Worm (Caenorhabditis elegans) whole organism, early embryonic: ENCODE data around the gene sups-1.

ENCODE experiments used
- B0310.2 ChIP-seq: sonication (generic microtip); optimal IDR thresholded peaks from 2 replicates; lab custom pipeline; 2016; ENCODE audit warnings: mild to moderate bottlenecking, missing genetic modification characterization, missing compliant biosample characterization
- F13C5.2 ChIP-seq: sonication (generic microtip); optimal IDR thresholded peaks from 2 replicates; lab custom pipeline; 2017; ENCODE audit warnings: mild to moderate bottlenecking, missing genetic modification characterization, inconsistent platforms, missing compliant biosample characterization
- aly-1 ChIP-seq: sonication (generic microtip); optimal IDR thresholded peaks from 2 replicates; lab custom pipeline; 2016; ENCODE audit warnings: missing genetic modification characterization, missing compliant biosample characterization
- ama-1 ChIP-seq: fragments of 150-350 bp; optimal IDR thresholded peaks from 2 replicates; lab custom pipeline; 2014
- ceh-13 ChIP-seq: fragments of 200-800 bp; sonication (Bioruptor generic); optimal IDR thresholded peaks from 2 replicates; lab custom pipeline; 2018; ENCODE audit warnings: mild to moderate bottlenecking, missing genetic modification characterization, missing compliant biosample characterization
- scrt-1 ChIP-seq: fragments of 200-800 bp; sonication (Bioruptor generic); IDR thresholded peaks from 2 replicates; pipeline ENCODE4 v1.3.6; 2022; ENCODE audit warnings: missing genetic modification characterization, missing compliant biosample characterization
- tbx-37 ChIP-seq: fragments of 200-800 bp; sonication (Bioruptor generic); conservative IDR thresholded peaks from 2 replicates; pipeline ENCODE4 v1.3.6; 2022; ENCODE audit warnings: missing genetic modification reagents, missing genetic modification characterization, missing compliant biosample characterization

DNA sequence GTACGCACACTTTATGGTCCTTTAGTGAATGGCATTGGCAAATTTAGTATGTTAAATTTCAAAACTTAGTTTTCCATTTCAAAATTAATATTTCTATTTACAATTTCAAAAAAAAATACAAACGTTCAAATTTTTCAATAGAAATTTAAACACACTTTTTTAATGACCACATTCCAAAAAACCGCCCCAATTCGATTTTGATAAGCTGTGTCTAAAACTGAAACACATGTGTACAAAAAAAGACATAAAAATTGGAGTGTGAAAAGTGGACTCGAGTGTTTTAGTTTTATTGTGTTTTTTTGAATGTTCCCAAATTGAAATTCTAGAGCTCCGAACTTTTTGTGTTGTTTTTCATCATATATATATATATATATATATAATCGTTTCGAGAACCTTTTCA lies 28.2 kb upstream of the sups-1 start:
- TF ChIP-seq aly-1 (tag; lab: Kevin White, UChicago) (no peak), scrt-1 (GFP tag; lab: Robert Waterston, UW) (no peak), ama-1 (no peak), B0310.2 (tag; lab: Kevin White, UChicago) (no peak), tbx-37 (GFP tag; lab: Robert Waterston, UW) (no peak), ceh-13 (no peak), F13C5.2 (tag; lab: Kevin White, UChicago) (no peak)
